Fruit fly (Drosophila melanogaster) S2 (cell line): Measurements from ENCODE around the gene CG17712.

Source experiments
- CG8478 ChIP-seq: fragments of >200 bp; optimal IDR thresholded peaks from 2 replicates; lab custom pipeline; 2018
- CTCF ChIP-seq, 2 experiments: fragments of >200 bp; optimal IDR thresholded peaks; 2 replicates each; lab custom pipeline; 2018

DNA sequence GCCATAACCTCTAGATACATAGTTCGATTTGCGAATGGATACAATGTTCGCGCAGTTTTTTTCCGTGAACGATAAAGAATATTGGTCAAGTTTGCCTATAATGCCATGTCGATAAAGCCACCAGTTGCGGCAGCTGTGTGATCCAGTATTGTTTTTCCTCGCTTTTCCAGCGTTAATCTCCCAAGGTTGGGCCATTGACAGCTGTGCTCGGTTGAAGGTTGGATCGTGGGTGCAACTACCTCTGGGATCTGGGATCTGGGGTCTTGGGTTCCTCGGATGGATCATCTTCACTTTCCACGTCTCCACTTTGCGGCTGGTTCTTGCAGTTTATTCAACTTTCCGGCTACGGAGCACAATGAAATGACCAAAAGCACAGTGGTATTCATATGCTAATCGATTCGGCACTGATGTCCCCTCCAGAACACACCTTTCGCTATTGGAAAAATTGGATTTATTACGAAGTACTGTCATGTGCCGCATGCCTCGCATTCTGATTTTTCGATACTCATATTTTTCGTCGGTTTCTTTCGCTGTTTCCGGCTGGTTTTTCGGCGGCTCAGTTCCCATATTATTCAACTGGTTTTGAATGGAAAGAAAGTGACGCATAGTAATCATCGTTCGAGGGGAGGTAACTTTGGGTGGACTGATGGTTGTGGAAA lies 18.6 kb downstream of the CG17712 start:
- TF ChIP-seq CG8478: no peak
- TF ChIP-seq CTCF (optimal IDR thresholded peaks at IDR 0.05; lab: Kevin White, UChicago): no peak
